Fruit fly (Drosophila melanogaster): ENCODE results near the gene CG31915.

CG31915 gene

DNA sequence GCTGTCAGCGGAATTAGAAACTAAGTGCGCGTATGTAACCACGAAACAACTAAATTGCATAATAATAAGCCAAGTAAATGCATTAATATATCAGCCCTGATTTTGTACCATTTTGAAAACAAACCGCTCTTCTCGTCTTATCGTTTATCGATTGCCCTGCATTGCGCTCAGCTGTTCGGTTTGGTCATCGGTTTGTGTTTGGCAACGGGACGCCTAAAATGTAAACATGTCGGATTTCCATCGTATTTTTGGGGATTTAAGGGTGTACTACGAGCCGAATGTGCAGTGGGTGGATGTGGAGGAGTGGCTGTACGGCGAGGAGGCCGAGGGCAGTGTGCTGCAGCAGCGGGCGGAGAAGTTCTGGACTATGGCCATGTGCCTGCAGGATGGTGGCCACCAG is 2.2 kb upstream of the CG31915 start, which contains the start of gene Cap-D3 (continued):
- TF ChIP-seq Jarid2 (GFP tag; optimal IDR thresholded peaks at IDR 0.05) = no peak
- TF ChIP-seq CG14667 (GFP tag; IDR thresholded peaks at IDR 0.05) = no peak
- no peak for TF ChIP-seq lab (GFP tag; optimal IDR thresholded peaks at IDR 0.05)
- no peak for TF ChIP-seq Dad (GFP tag; optimal IDR thresholded peaks at IDR 0.05)
- TF ChIP-seq CG2875 (GFP tag; optimal IDR thresholded peaks at IDR 0.05) = no peak
- no peak for TF ChIP-seq tgo (GFP tag; IDR thresholded peaks at IDR 0.05)
- TF ChIP-seq CG1602 (GFP tag; optimal IDR thresholded peaks at IDR 0.05) = no peak
- peak; percentile 45 for TF ChIP-seq CG2116 (GFP tag; optimal IDR thresholded peaks at IDR 0.05)
- no peak for TF ChIP-seq Xbp1 (GFP tag; optimal IDR thresholded peaks at IDR 0.05)
- TF ChIP-seq Atf-2 (GFP tag; optimal IDR thresholded peaks at IDR 0.05) = no peak
- no peak for TF ChIP-seq CG12659 (GFP tag; optimal IDR thresholded peaks at IDR 0.05)
- TF ChIP-seq ato (GFP tag; IDR thresholded peaks at IDR 0.05; ENCODE audit: partially characterized antibody) = peak; percentile 68; the same call in 1 of the 2 replicates
- no peak for TF ChIP-seq Max (GFP tag; optimal IDR thresholded peaks at IDR 0.05)
- TF ChIP-seq CG1603 (tag; optimal IDR thresholded peaks at IDR 0.05) = no peak
- TF ChIP-seq Nf-YB (GFP tag; optimal IDR thresholded peaks at IDR 0.05) = no peak
- no peak for TF ChIP-seq Fer3 (tag; optimal IDR thresholded peaks at IDR 0.05)
- TF ChIP-seq Awh (GFP tag; IDR thresholded peaks at IDR 0.05) = no peak
- peak; percentile 36 for TF ChIP-seq unc-4 (GFP tag; IDR thresholded peaks at IDR 0.05; ENCODE audit: partially characterized antibody)
- no peak for TF ChIP-seq pita (GFP tag; optimal IDR thresholded peaks at IDR 0.05)
- peak; percentile 45; the same call in 2 of the 4 replicates for TF ChIP-seq Dll (GFP tag; IDR thresholded peaks at IDR 0.05; ENCODE audit: partially characterized antibody)
- no peak for TF ChIP-seq CG13424 (tag; optimal IDR thresholded peaks at IDR 0.05)
- peak; percentile 55 for TF ChIP-seq CG16813 (GFP tag; IDR thresholded peaks at IDR 0.05; ENCODE audit: partially characterized antibody)
- TF ChIP-seq fu2 (GFP tag; optimal IDR thresholded peaks at IDR 0.05) = no peak
- no peak for TF ChIP-seq D (optimal IDR thresholded peaks at IDR 0.05)
- TF ChIP-seq D (GFP tag; optimal IDR thresholded peaks at IDR 0.05) = no peak
- no peak for TF ChIP-seq CG17361 (GFP tag; IDR thresholded peaks at IDR 0.05)
- no peak for TF ChIP-seq CG11723 (GFP tag; optimal IDR thresholded peaks at IDR 0.05)
- no peak for TF ChIP-seq fd102C (GFP tag; optimal IDR thresholded peaks at IDR 0.05)
- no peak for TF ChIP-seq CG15601 (tag; optimal IDR thresholded peaks at IDR 0.05)
- TF ChIP-seq CG2129 (GFP tag; IDR thresholded peaks at IDR 0.05; ENCODE audit: partially characterized antibody) = 0 out of 2 replicates have a peak, but pooled peaks have one; percentile 12
- TF ChIP-seq Abd-B (GFP tag; optimal IDR thresholded peaks at IDR 0.05) = no peak
- no peak for TF ChIP-seq oc (tag; optimal IDR thresholded peaks at IDR 0.05)
- TF ChIP-seq Lpt (GFP tag; optimal IDR thresholded peaks at IDR 0.05) = no peak
- no peak for TF ChIP-seq CG1024 (GFP tag; IDR thresholded peaks at IDR 0.05)
- no peak for TF ChIP-seq tio (GFP tag; optimal IDR thresholded peaks at IDR 0.05)
- TF ChIP-seq ems (GFP tag; optimal IDR thresholded peaks at IDR 0.05) = no peak
- peak; percentile 49 for TF ChIP-seq Scr (GFP tag; IDR thresholded peaks at IDR 0.05; ENCODE audit: partially characterized antibody)
- peak; percentile 55; the same call in 1 of the 2 replicates for TF ChIP-seq sna (GFP tag; IDR thresholded peaks at IDR 0.05; ENCODE audit: partially characterized antibody)
- TF ChIP-seq gfzf (GFP tag; optimal IDR thresholded peaks at IDR 0.05) = no peak
- TF ChIP-seq Neu2 (GFP tag; optimal IDR thresholded peaks at IDR 0.05; ENCODE audit: borderline replicate concordance) = no peak
- TF ChIP-seq CG9215 (GFP tag; IDR thresholded peaks at IDR 0.05) = no peak
- no peak for TF ChIP-seq CG30403 (GFP tag; optimal IDR thresholded peaks at IDR 0.05)
- no peak for TF ChIP-seq hkb (optimal IDR thresholded peaks at IDR 0.05)
- TF ChIP-seq hkb (GFP tag; IDR thresholded peaks at IDR 0.05) = no peak
- no peak; the same call in 1 of the 2 replicates for TF ChIP-seq amos (GFP tag; IDR thresholded peaks at IDR 0.05; ENCODE audit: partially characterized antibody)
- TF ChIP-seq CG11093 (GFP tag; IDR thresholded peaks at IDR 0.05) = no peak
- no peak for TF ChIP-seq sc (optimal IDR thresholded peaks at IDR 0.05)
- no peak for TF ChIP-seq sc (GFP tag; optimal IDR thresholded peaks at IDR 0.05)
- TF ChIP-seq D19B (GFP tag; optimal IDR thresholded peaks at IDR 0.05) = no peak
- no peak for TF ChIP-seq ranshi (GFP tag; IDR thresholded peaks at IDR 0.05)
- TF ChIP-seq CG9797 (GFP tag; optimal IDR thresholded peaks at IDR 0.05) = no peak
